Worm (Caenorhabditis elegans) whole organism, mixed stage, embryonic: ENCODE data around the gene vha-8.
A peak's percentile ranks its signal among the peaks of the same experiment; 100 is the strongest.

ENCODE experiments used
- M03D4.4 ChIP-seq: sonication (generic microtip); optimal IDR thresholded peaks from 2 replicates; lab custom pipeline; 2017; ENCODE audit warnings: mild to moderate bottlenecking, missing genetic modification characterization, missing compliant biosample characterization
- bed-3 ChIP-seq: fragments of 200-800 bp; sonication (Bioruptor generic); optimal IDR thresholded peaks from 3 replicates; lab custom pipeline; 2018; ENCODE audit warnings: mild to moderate bottlenecking, missing genetic modification characterization, moderate library complexity, missing compliant biosample characterization
- blmp-1 ChIP-seq: fragments of 150-350 bp; optimal IDR thresholded peaks from 2 replicates; lab custom pipeline; 2014; ENCODE audit warnings: missing biosample characterization, missing genetic modification characterization
- ceh-39 ChIP-seq: fragments of 150-350 bp; optimal IDR thresholded peaks from 2 replicates; lab custom pipeline; 2014; ENCODE audit warnings: missing biosample characterization, missing genetic modification characterization
- ceh-43 ChIP-seq: fragments of 200-800 bp; sonication (Bioruptor generic); optimal IDR thresholded peaks from 2 replicates; lab custom pipeline; 2018; ENCODE audit warnings: mild to moderate bottlenecking, missing genetic modification characterization, moderate library complexity, missing compliant biosample characterization
- ceh-83 ChIP-seq: fragments of 200-800 bp; sonication (Bioruptor generic); optimal IDR thresholded peaks from 2 replicates; lab custom pipeline; 2018; ENCODE audit warnings: mild to moderate bottlenecking, missing genetic modification characterization, missing compliant biosample characterization
- ces-1 ChIP-seq: fragments of 150-350 bp; optimal IDR thresholded peaks from 2 replicates; lab custom pipeline; 2014; ENCODE audit warnings: missing biosample characterization, missing genetic modification reagents, missing genetic modification characterization
- cnd-1 ChIP-seq: fragments of 200-800 bp; sonication (Bioruptor generic); optimal IDR thresholded peaks from 2 replicates; lab custom pipeline; 2018; ENCODE audit warnings: mild to moderate bottlenecking, missing genetic modification characterization, missing compliant biosample characterization
- drap-1 ChIP-seq: fragments of 200-800 bp; sonication (Bioruptor generic); optimal IDR thresholded peaks from 3 replicates; lab custom pipeline; 2018; ENCODE audit warnings: mild to moderate bottlenecking, missing genetic modification characterization, missing compliant biosample characterization
- elt-1 ChIP-seq: sonication (generic microtip); optimal IDR thresholded peaks from 2 replicates; lab custom pipeline; 2017; ENCODE audit warnings: missing genetic modification characterization, mild to moderate bottlenecking, missing compliant biosample characterization, antibody characterized with exemption, moderate library complexity, borderline replicate concordance; ENCODE audit not compliant: insufficient read depth
- elt-3 ChIP-seq: fragments of 150-350 bp; optimal IDR thresholded peaks from 2 replicates; lab custom pipeline; 2014; ENCODE audit warnings: missing biosample characterization, missing genetic modification characterization
- flh-1 ChIP-seq: fragments of 200-800 bp; sonication (Bioruptor generic); optimal IDR thresholded peaks from 2 replicates; lab custom pipeline; 2018; ENCODE audit warnings: mild to moderate bottlenecking, missing genetic modification characterization, moderate library complexity, missing compliant biosample characterization
- ham-2 ChIP-seq: fragments of 200-800 bp; sonication (Bioruptor generic); optimal IDR thresholded peaks from 2 replicates; lab custom pipeline; 2018; ENCODE audit warnings: mild to moderate bottlenecking, missing genetic modification characterization, missing compliant biosample characterization
- hlh-1 ChIP-seq: fragments of 150-350 bp; optimal IDR thresholded peaks from 2 replicates; lab custom pipeline; 2014; ENCODE audit warnings: missing biosample characterization, missing genetic modification reagents, missing genetic modification characterization
- lin-13 ChIP-seq: fragments of 150-350 bp; optimal IDR thresholded peaks from 2 replicates; lab custom pipeline; 2014; ENCODE audit warnings: missing biosample characterization, missing genetic modification characterization
- lin-32 ChIP-seq: fragments of 200-800 bp; sonication (Bioruptor generic); optimal IDR thresholded peaks from 2 replicates; lab custom pipeline; 2018; ENCODE audit warnings: mild to moderate bottlenecking, missing genetic modification characterization, missing compliant biosample characterization
- lsy-2 ChIP-seq: fragments of 150-350 bp; optimal IDR thresholded peaks from 2 replicates; lab custom pipeline; 2014; ENCODE audit warnings: missing biosample characterization, missing genetic modification characterization
- mab-5 ChIP-seq: fragments of 150-350 bp; optimal IDR thresholded peaks from 2 replicates; lab custom pipeline; 2014; ENCODE audit warnings: missing biosample characterization, missing genetic modification characterization
- mep-1 ChIP-seq: fragments of 150-350 bp; optimal IDR thresholded peaks from 2 replicates; lab custom pipeline; 2017; ENCODE audit warnings: missing biosample characterization, missing genetic modification reagents, missing genetic modification characterization, inconsistent platforms
- mls-2 ChIP-seq: sonication (generic microtip); optimal IDR thresholded peaks from 2 replicates; lab custom pipeline; 2016; ENCODE audit warnings: mild to moderate bottlenecking, missing genetic modification characterization, moderate library complexity, missing compliant biosample characterization
- nhr-12 ChIP-seq: fragments of 150-350 bp; optimal IDR thresholded peaks from 2 replicates; lab custom pipeline; 2014; ENCODE audit warnings: missing biosample characterization, missing genetic modification characterization
- nhr-2 ChIP-seq: fragments of 150-350 bp; optimal IDR thresholded peaks from 2 replicates; lab custom pipeline; 2014; ENCODE audit warnings: missing biosample characterization, missing genetic modification characterization
- nhr-237 ChIP-seq: fragments of 150-350 bp; optimal IDR thresholded peaks from 2 replicates; lab custom pipeline; 2014; ENCODE audit warnings: missing biosample characterization, missing genetic modification characterization
- nhr-28 ChIP-seq: fragments of 150-350 bp; optimal IDR thresholded peaks from 2 replicates; lab custom pipeline; 2014; ENCODE audit warnings: missing biosample characterization, missing genetic modification characterization
- nhr-76 ChIP-seq: sonication (generic microtip); optimal IDR thresholded peaks from 2 replicates; lab custom pipeline; 2017; ENCODE audit warnings: missing biosample characterization, missing genetic modification characterization
- pha-4 ChIP-seq: fragments of 150-350 bp; optimal IDR thresholded peaks from 2 replicates; lab custom pipeline; 2018; ENCODE audit warnings: missing biosample characterization, missing genetic modification reagents, missing genetic modification characterization
- sem-2 ChIP-seq: fragments of 200-800 bp; sonication (Bioruptor generic); optimal IDR thresholded peaks from 2 replicates; lab custom pipeline; 2018; ENCODE audit warnings: mild to moderate bottlenecking, missing genetic modification characterization, missing compliant biosample characterization
- snpc-4 ChIP-seq: fragments of 150-350 bp; optimal IDR thresholded peaks from 2 replicates; lab custom pipeline; 2014; ENCODE audit warnings: missing biosample characterization, missing genetic modification characterization
- sptf-1 ChIP-seq: sonication (generic microtip); optimal IDR thresholded peaks from 2 replicates; lab custom pipeline; 2017; ENCODE audit warnings: mild to moderate bottlenecking, missing genetic modification characterization, moderate library complexity, missing compliant biosample characterization
- tbx-8 ChIP-seq: fragments of 200-800 bp; sonication (Bioruptor generic); optimal IDR thresholded peaks from 2 replicates; lab custom pipeline; 2018; ENCODE audit warnings: mild to moderate bottlenecking, missing genetic modification characterization, moderate library complexity, missing compliant biosample characterization
- unc-120 ChIP-seq: sonication (generic microtip); optimal IDR thresholded peaks from 2 replicates; lab custom pipeline; 2017; ENCODE audit warnings: missing genetic modification characterization, missing compliant biosample characterization; ENCODE audit not compliant: poor library complexity, severe bottlenecking
- unc-39 ChIP-seq: fragments of 150-350 bp; optimal IDR thresholded peaks from 2 replicates; lab custom pipeline; 2014; ENCODE audit warnings: missing biosample characterization, missing genetic modification characterization
- unc-62 ChIP-seq: fragments of 150-350 bp; optimal IDR thresholded peaks from 2 replicates; lab custom pipeline; 2014; ENCODE audit warnings: missing biosample characterization, missing genetic modification reagents, missing genetic modification characterization
- zip-8 ChIP-seq: fragments of 150-350 bp; optimal IDR thresholded peaks from 2 replicates; lab custom pipeline; 2014; ENCODE audit warnings: missing biosample characterization, missing genetic modification characterization
- ztf-11 ChIP-seq: fragments of 150-350 bp; optimal IDR thresholded peaks from 2 replicates; lab custom pipeline; 2014; ENCODE audit warnings: missing biosample characterization, missing genetic modification characterization

The vha-8 gene

ce11 chrIV:6790438-6791124, at the start of gene vha-8, which contains the start of gene C17H12.2:
Gene vha-8 (plus strand): TSS chrIV:6791074.
Gene C17H12.2 (minus strand): TSS chrIV:6790488.
- peak; percentile 40 for TF ChIP-seq cnd-1 (tag; lab: Kevin White, UChicago)
- TF ChIP-seq mls-2 = peak; percentile 31
- peak; percentile 75 for TF ChIP-seq hlh-1 (tag; lab: Kevin White, UChicago)
- no peak for TF ChIP-seq tbx-8
- no peak for TF ChIP-seq ceh-83 (GFP tag; lab: Kevin White, UChicago)
- peak; percentile 91 for TF ChIP-seq unc-62 (GFP tag; lab: Kevin White, UChicago)
- peak; percentile 35 for TF ChIP-seq mab-5 (tag; lab: Kevin White, UChicago)
- TF ChIP-seq ham-2 (GFP tag; lab: Kevin White, UChicago) = peak; percentile 30
- no peak for TF ChIP-seq snpc-4 (tag; lab: Kevin White, UChicago)
- TF ChIP-seq drap-1 = peak; percentile 57
- TF ChIP-seq M03D4.4 (tag; lab: Kevin White, UChicago) = no peak
- peak; percentile 93 for TF ChIP-seq unc-120 (tag; lab: Kevin White, UChicago)
- TF ChIP-seq nhr-2 (tag; lab: Kevin White, UChicago) = peak; percentile 44
- no peak for TF ChIP-seq nhr-12 (tag; lab: Kevin White, UChicago)
- no peak for TF ChIP-seq zip-8 (tag; lab: Kevin White, UChicago)
- no peak for TF ChIP-seq nhr-76 (tag; lab: Kevin White, UChicago)
- no peak for TF ChIP-seq bed-3 (GFP tag; lab: Kevin White, UChicago)
- TF ChIP-seq sptf-1 (tag; lab: Kevin White, UChicago) = peak; percentile 74
- TF ChIP-seq elt-3 (tag; lab: Kevin White, UChicago) = peak; percentile 41
- TF ChIP-seq lsy-2 = peak; percentile 82
- TF ChIP-seq nhr-28 = no peak
- TF ChIP-seq sem-2 (GFP tag; lab: Kevin White, UChicago) = no peak
- TF ChIP-seq pha-4 (tag; lab: Kevin White, UChicago) = peak; percentile 70
- no peak for TF ChIP-seq lin-32 (GFP tag; lab: Kevin White, UChicago)
- TF ChIP-seq nhr-237 (tag; lab: Kevin White, UChicago) = peak; percentile 95
- TF ChIP-seq ceh-43 (GFP tag; lab: Kevin White, UChicago) = no peak
- peak; percentile 85 for TF ChIP-seq ceh-39 (tag; lab: Kevin White, UChicago)
- peak; percentile 99 for TF ChIP-seq mep-1 (tag; lab: Kevin White, UChicago)
- TF ChIP-seq unc-39 (tag; lab: Kevin White, UChicago) = no peak
- peak; percentile 36 for TF ChIP-seq ztf-11 (tag; lab: Kevin White, UChicago)
- peak; percentile 34 for TF ChIP-seq elt-1 (tag; lab: Kevin White, UChicago)
- TF ChIP-seq flh-1 = no peak
- peak; percentile 43 for TF ChIP-seq blmp-1 (tag; lab: Kevin White, UChicago)
- TF ChIP-seq ces-1 = peak; percentile 78
- TF ChIP-seq lin-13 (tag; lab: Kevin White, UChicago) = peak; percentile 82

ce11 chrIV:6742159-6742558, 48.7 kb upstream of the vha-8 start, which contains the start of gene smg-7:
Gene smg-7 (minus strand): TSS chrIV:6742443.
- no peak for TF ChIP-seq ceh-83 (GFP tag; lab: Kevin White, UChicago)
- no peak for TF ChIP-seq tbx-8
- no peak for TF ChIP-seq elt-1 (tag; lab: Kevin White, UChicago)
- TF ChIP-seq unc-120 (tag; lab: Kevin White, UChicago) = no peak
- TF ChIP-seq mep-1 (tag; lab: Kevin White, UChicago) = no peak
- TF ChIP-seq lin-32 (GFP tag; lab: Kevin White, UChicago) = no peak
- TF ChIP-seq mls-2 = no peak
- no peak for TF ChIP-seq sptf-1 (tag; lab: Kevin White, UChicago)
- TF ChIP-seq zip-8 (tag; lab: Kevin White, UChicago) = no peak
- TF ChIP-seq cnd-1 (tag; lab: Kevin White, UChicago) = no peak
- TF ChIP-seq mab-5 (tag; lab: Kevin White, UChicago) = no peak
- no peak for TF ChIP-seq unc-39 (tag; lab: Kevin White, UChicago)
- TF ChIP-seq ceh-39 (tag; lab: Kevin White, UChicago) = no peak
- TF ChIP-seq flh-1 = no peak
- no peak for TF ChIP-seq blmp-1 (tag; lab: Kevin White, UChicago)
- TF ChIP-seq, all 35 proteins: peak for 0
